Worm (Caenorhabditis elegans) whole organism, young adult: ENCODE data around the gene F36A4.5.

Source experiments
- B0035.1 ChIP-seq: sonication (generic microtip); optimal IDR thresholded peaks from 2 replicates; lab custom pipeline; 2016; ENCODE audit warnings: missing genetic modification characterization, mild to moderate bottlenecking, missing compliant biosample characterization, missing genotype, missing genetic modification reagents
- F23B12.7 ChIP-seq: sonication (generic microtip); optimal IDR thresholded peaks from 2 replicates; lab custom pipeline; 2017; ENCODE audit warnings: missing genetic modification characterization, mild to moderate bottlenecking, missing compliant biosample characterization, antibody characterized with exemption, moderate library complexity; ENCODE audit not compliant: insufficient read depth
- F49E8.2 ChIP-seq: sonication (generic microtip); optimal IDR thresholded peaks from 3 replicates; lab custom pipeline; 2017; ENCODE audit warnings: missing genetic modification characterization, mild to moderate bottlenecking, missing compliant biosample characterization, antibody characterized with exemption, moderate library complexity; ENCODE audit not compliant: insufficient read depth
- F52B5.7 ChIP-seq: sonication (generic microtip); optimal IDR thresholded peaks from 2 replicates; lab custom pipeline; 2016; ENCODE audit warnings: mild to moderate bottlenecking, missing genetic modification characterization, missing compliant biosample characterization
- F57A8.1 ChIP-seq: fragments of 200-800 bp; sonication (Bioruptor generic); optimal IDR thresholded peaks from 2 replicates; lab custom pipeline; 2018; ENCODE audit warnings: mild to moderate bottlenecking, missing genetic modification characterization, moderate library complexity, missing compliant biosample characterization
- K11D2.4 ChIP-seq: fragments of 200-800 bp; sonication (Bioruptor generic); IDR thresholded peaks from 2 replicates; pipeline ENCODE4 v1.3.6; 2022; ENCODE audit warnings: missing genetic modification reagents, missing genetic modification characterization, missing compliant biosample characterization
- T07F8.4 ChIP-seq: sonication (generic microtip); optimal IDR thresholded peaks from 2 replicates; lab custom pipeline; 2016; ENCODE audit warnings: mild to moderate bottlenecking, missing genetic modification characterization, moderate library complexity, missing compliant biosample characterization
- Y95B8A.8 ChIP-seq: fragments of 200-800 bp; sonication (Bioruptor generic); IDR thresholded peaks from 2 replicates; pipeline ENCODE4 v1.3.6; 2022; ENCODE audit warnings: missing genetic modification reagents, missing genetic modification characterization, missing compliant biosample characterization
- ama-1 ChIP-seq, 3 experiments: fragments of 150-350 bp in 1 of 3; sonication (generic microtip) in 2 of 3; optimal IDR thresholded peaks; 2 replicates each; lab custom pipeline; 2014 to 2018; ENCODE audit warnings: missing biosample characterization in 2 of 3, missing genetic modification characterization in 2 of 3, missing genetic modification reagents in 2 of 3
- attf-5 ChIP-seq: fragments of 200-800 bp; sonication (Bioruptor generic); optimal IDR thresholded peaks from 2 replicates; lab custom pipeline; 2018; ENCODE audit warnings: mild to moderate bottlenecking, missing genetic modification characterization, missing compliant biosample characterization
- attf-6 ChIP-seq: fragments of 200-800 bp; sonication (Bioruptor generic); IDR thresholded peaks from 2 replicates; pipeline ENCODE4 v1.3.6; 2022; ENCODE audit warnings: missing genetic modification reagents, missing genetic modification characterization, missing compliant biosample characterization
- cebp-2 ChIP-seq: fragments of 200-800 bp; sonication (Bioruptor generic); IDR thresholded peaks from 2 replicates; pipeline ENCODE4 v1.3.6; 2022; ENCODE audit warnings: missing genetic modification characterization, missing compliant biosample characterization
- ceh-27 ChIP-seq: fragments of 200-800 bp; sonication (Bioruptor generic); optimal IDR thresholded peaks from 2 replicates; lab custom pipeline; 2018; ENCODE audit warnings: mild to moderate bottlenecking, missing genetic modification characterization, moderate library complexity, missing compliant biosample characterization
- ceh-91 ChIP-seq: fragments of 200-800 bp; sonication (Bioruptor generic); IDR thresholded peaks from 2 replicates; pipeline ENCODE4 v1.3.6; 2022; ENCODE audit warnings: missing genetic modification reagents, missing genetic modification characterization, missing compliant biosample characterization
- dox-1 ChIP-seq: fragments of 200-800 bp; sonication (Bioruptor generic); IDR thresholded peaks from 2 replicates; pipeline ENCODE4 v1.3.6; 2022; ENCODE audit warnings: missing genetic modification reagents, missing genetic modification characterization, missing compliant biosample characterization
- dpff-1 ChIP-seq: sonication (generic microtip); optimal IDR thresholded peaks from 2 replicates; lab custom pipeline; 2017; ENCODE audit warnings: mild to moderate bottlenecking, missing genetic modification characterization, missing compliant biosample characterization
- egrh-3 ChIP-seq: fragments of 200-800 bp; sonication (Bioruptor generic); IDR thresholded peaks from 2 replicates; pipeline ENCODE4 v1.3.6; 2022; ENCODE audit warnings: missing genetic modification reagents, missing genetic modification characterization, missing compliant biosample characterization
- fkh-3 ChIP-seq: sonication (generic microtip); optimal IDR thresholded peaks from 2 replicates; lab custom pipeline; 2016; ENCODE audit warnings: mild to moderate bottlenecking, missing genetic modification characterization, missing compliant biosample characterization
- hlh-12 ChIP-seq: sonication (generic microtip); optimal IDR thresholded peaks from 2 replicates; lab custom pipeline; 2016; ENCODE audit warnings: missing genetic modification characterization, missing compliant biosample characterization
- let-526 ChIP-seq: fragments of 200-800 bp; sonication (Bioruptor generic); IDR thresholded peaks from 2 replicates; pipeline ENCODE4 v1.3.6; 2022; ENCODE audit warnings: missing genetic modification reagents, missing genetic modification characterization, missing compliant biosample characterization
- lin-40 ChIP-seq: sonication (generic microtip); optimal IDR thresholded peaks from 2 replicates; lab custom pipeline; 2016; ENCODE audit warnings: missing genetic modification characterization, mild to moderate bottlenecking, missing compliant biosample characterization, missing genotype, missing genetic modification reagents
- lin-54 ChIP-seq: fragments of 200-800 bp; sonication (Bioruptor generic); optimal IDR thresholded peaks from 2 replicates; lab custom pipeline; 2018; ENCODE audit warnings: mild to moderate bottlenecking, missing genetic modification characterization, missing compliant biosample characterization
- madf-6 ChIP-seq: fragments of 200-800 bp; sonication (Bioruptor generic); IDR thresholded peaks from 2 replicates; pipeline ENCODE4 v1.3.6; 2022; ENCODE audit warnings: missing genetic modification reagents, missing genetic modification characterization, missing compliant biosample characterization
- mes-4 ChIP-seq: sonication (generic microtip); optimal IDR thresholded peaks from 2 replicates; lab custom pipeline; 2016; ENCODE audit warnings: missing genotype, missing genetic modification characterization, missing compliant biosample characterization
- nhr-27 ChIP-seq: fragments of 200-800 bp; sonication (Bioruptor generic); optimal IDR thresholded peaks from 2 replicates; lab custom pipeline; 2018; ENCODE audit warnings: mild to moderate bottlenecking, missing genetic modification characterization, moderate library complexity, missing compliant biosample characterization
- nhr-90 ChIP-seq: sonication (generic microtip); optimal IDR thresholded peaks from 2 replicates; lab custom pipeline; 2016; ENCODE audit warnings: missing genotype, mild to moderate bottlenecking, missing genetic modification characterization, missing compliant biosample characterization
- pbrm-1 ChIP-seq: fragments of 200-800 bp; sonication (Bioruptor generic); IDR thresholded peaks from 2 replicates; pipeline ENCODE4 v1.3.6; 2022; ENCODE audit warnings: missing genetic modification reagents, missing genetic modification characterization, missing compliant biosample characterization
- repo-1 ChIP-seq: sonication (generic microtip); optimal IDR thresholded peaks from 2 replicates; lab custom pipeline; 2017; ENCODE audit warnings: mild to moderate bottlenecking, missing genetic modification characterization, missing compliant biosample characterization
- sptf-2 ChIP-seq: fragments of 200-800 bp; sonication (Bioruptor generic); optimal IDR thresholded peaks from 2 replicates; lab custom pipeline; 2018; ENCODE audit warnings: mild to moderate bottlenecking, missing genetic modification characterization, missing compliant biosample characterization
- tbp1 ChIP-seq: fragments of 200-800 bp; sonication (Bioruptor generic); optimal IDR thresholded peaks from 2 replicates; lab custom pipeline; 2018; ENCODE audit warnings: mild to moderate bottlenecking, missing genetic modification characterization, missing compliant biosample characterization
- unc-62 ChIP-seq: fragments of 150-350 bp; optimal IDR thresholded peaks from 2 replicates; lab custom pipeline; 2014; ENCODE audit warnings: missing biosample characterization, missing genetic modification reagents, missing genetic modification characterization
- zfh-2 ChIP-seq: fragments of 200-800 bp; sonication (Bioruptor generic); conservative IDR thresholded peaks from 2 replicates; pipeline ENCODE4 v1.3.6; 2022; ENCODE audit warnings: missing genetic modification reagents, missing genetic modification characterization, missing compliant biosample characterization
- ztf-26 ChIP-seq: sonication (generic microtip); optimal IDR thresholded peaks from 2 replicates; lab custom pipeline; 2017; ENCODE audit warnings: missing genetic modification characterization, missing compliant biosample characterization
- ztf-3 ChIP-seq: fragments of 200-800 bp; sonication (Bioruptor generic); optimal IDR thresholded peaks from 2 replicates; lab custom pipeline; 2018; ENCODE audit warnings: mild to moderate bottlenecking, missing genetic modification characterization, missing compliant biosample characterization
- ztf-6 ChIP-seq: fragments of 200-800 bp; sonication (Bioruptor generic); IDR thresholded peaks from 2 replicates; pipeline ENCODE4 v1.3.6; 2022; ENCODE audit warnings: missing genetic modification reagents, missing genetic modification characterization, missing compliant biosample characterization

The F36A4.5 gene

ce11 chrIV:4236671-4237070 lies 28.7 kb upstream of the F36A4.5 start:
- TF ChIP-seq dpff-1 (no peak), zfh-2 (GFP tag; lab: Robert Waterston, UW) (no peak), ama-1 (optimal IDR thresholded peaks at IDR 0.05; lab: Kevin White, UChicago) (peak; percentile 25), ama-1 (GFP tag; optimal IDR thresholded peaks at IDR 0.05; lab: Kevin White, UChicago) (no peak), ceh-27 (GFP tag; lab: Kevin White, UChicago) (peak; percentile 31), ztf-26 (tag; lab: Kevin White, UChicago) (no peak)
- TF ChIP-seq, all 124 proteins: peak for 2

ce11 chrIV:4243830-4244406 lies 21.4 kb upstream of the F36A4.5 start:
- TF ChIP-seq let-526 (GFP tag; lab: Robert Waterston, UW) (0 out of 2 replicates have a peak, but pooled peaks have one; percentile 18), T07F8.4 (tag; lab: Kevin White, UChicago) (no peak), tbp1 (GFP tag; lab: Kevin White, UChicago) (no peak), F57A8.1 (GFP tag; lab: Kevin White, UChicago) (no peak), dox-1 (0 out of 2 replicates have a peak, but pooled peaks have one; percentile 29), mes-4 (tag; lab: Kevin White, UChicago) (no peak), K11D2.4 (GFP tag; lab: Robert Waterston, UW) (no peak), F49E8.2 (tag; lab: Kevin White, UChicago) (no peak), lin-54 (GFP tag; lab: Kevin White, UChicago) (no peak), attf-6 (GFP tag; lab: Robert Waterston, UW) (no peak), nhr-27 (no peak), nhr-90 (no peak), hlh-12 (tag; lab: Kevin White, UChicago) (no peak), ztf-3 (no peak), madf-6 (no peak), egrh-3 (GFP tag; lab: Robert Waterston, UW) (peak; percentile 94), B0035.1 (tag; lab: Kevin White, UChicago) (no peak), sptf-2 (peak; percentile 5), zfh-2 (GFP tag; lab: Robert Waterston, UW) (peak; percentile 91)

ce11 chrIV:4244510-4244909 lies 20.8 kb upstream of the F36A4.5 start, which contains the start of gene col-34:
col-34 (minus strand) TSS chrIV:4244610.
- TF ChIP-seq fkh-3 (tag; lab: Kevin White, UChicago) (no peak), F57A8.1 (GFP tag; lab: Kevin White, UChicago) (no peak), cebp-2 (GFP tag; lab: Robert Waterston, UW) (no peak), repo-1 (tag; lab: Kevin White, UChicago) (no peak), Y95B8A.8 (no peak), pbrm-1 (GFP tag; lab: Robert Waterston, UW) (no peak), F23B12.7 (no peak), ceh-91 (no peak), lin-54 (GFP tag; lab: Kevin White, UChicago) (no peak), madf-6 (no peak), F52B5.7 (tag; lab: Kevin White, UChicago) (no peak), unc-62 (GFP tag; lab: Kevin White, UChicago) (no peak), lin-40 (tag; lab: Kevin White, UChicago) (no peak), attf-5 (no peak), ztf-6 (GFP tag; lab: Robert Waterston, UW) (no peak)
